Fruit fly (Drosophila melanogaster) whole organism, prepupa: ENCODE measurements around the gene CG12730.

ENCODE experiments used
- Blimp-1 ChIP-seq: fragments of 200-800 bp; sonication (Bioruptor generic); optimal IDR thresholded peaks from 3 replicates; lab custom pipeline; 2017; ENCODE audit warnings: missing biosample characterization, missing genetic modification characterization, mild to moderate bottlenecking, moderate library complexity, missing genetic modification reagents
- CG11762 ChIP-seq: fragments of 200-800 bp; sonication (Bioruptor generic); optimal IDR thresholded peaks from 3 replicates; lab custom pipeline; 2016; ENCODE audit warnings: missing biosample characterization, missing genetic modification characterization; ENCODE audit not compliant: insufficient read depth
- CG31627 ChIP-seq: fragments of 200-800 bp; sonication (Bioruptor generic); optimal IDR thresholded peaks from 3 replicates; lab custom pipeline; 2016; ENCODE audit warnings: missing biosample characterization, missing genetic modification characterization
- OdsH ChIP-seq: fragments of 200-800 bp; sonication (Bioruptor generic); optimal IDR thresholded peaks from 3 replicates; lab custom pipeline; 2016; ENCODE audit warnings: missing biosample characterization, missing genetic modification characterization
- Sox102F ChIP-seq: fragments of 200-800 bp; sonication (Bioruptor generic); optimal IDR thresholded peaks from 2 replicates; lab custom pipeline; 2016; ENCODE audit warnings: missing biosample characterization, mild to moderate bottlenecking, missing genetic modification characterization

dm6 chrX:5553664-5554063 is 37.3 kb downstream of the CG12730 start:
- no peak for TF ChIP-seq OdsH
- TF ChIP-seq Blimp-1 (GFP tag; lab: Kevin White, UChicago) = no peak
- peak; percentile 37 for TF ChIP-seq CG31627 (GFP tag; lab: Kevin White, UChicago)
- TF ChIP-seq Sox102F (GFP tag; lab: Kevin White, UChicago) = no peak
- no peak for TF ChIP-seq CG11762
